Worm (Caenorhabditis elegans): ENCODE measurements around the gene bgnt-1.1.

DNA sequence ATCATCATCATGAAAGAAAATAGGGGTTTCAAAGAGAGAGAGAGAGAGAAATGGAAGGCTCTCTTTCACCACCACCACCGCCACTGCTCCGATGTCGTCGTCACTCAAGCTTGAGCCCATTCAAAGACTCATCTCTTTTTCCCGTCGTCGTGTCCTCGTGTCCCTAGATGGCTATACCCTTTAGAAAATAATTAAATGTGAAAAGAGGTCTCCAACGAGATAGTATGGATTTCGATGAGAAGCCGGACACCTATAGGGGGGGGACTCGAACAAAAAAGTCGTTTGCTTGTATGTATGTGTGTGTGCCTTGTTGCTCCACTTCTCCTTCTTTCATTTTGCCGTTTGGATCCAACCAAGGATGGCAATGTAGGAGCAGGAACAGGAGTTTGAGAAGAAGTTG is 32.4 kb downstream of the bgnt-1.1 start:
- no peak for TF ChIP-seq tab-1 (GFP tag; IDR thresholded peaks at IDR 0.05)
- TF ChIP-seq klf-2 (GFP tag; conservative IDR thresholded peaks at IDR 0.05): no peak
- no peak for TF ChIP-seq ztf-23 (GFP tag; IDR thresholded peaks at IDR 0.05)
- no peak for TF ChIP-seq ref-1 (GFP tag; conservative IDR thresholded peaks at IDR 0.05)

Data from whole organism, midembryonic.